Worm (Caenorhabditis elegans) whole organism, late embryonic: ENCODE results near the gene lpd-7.

Source experiments
- C08G9.2 ChIP-seq: sonication (generic microtip); optimal IDR thresholded peaks from 2 replicates; lab custom pipeline; 2016; ENCODE audit warnings: mild to moderate bottlenecking, missing genetic modification characterization, moderate library complexity, missing compliant biosample characterization
- F13H6.1 ChIP-seq: sonication (generic microtip); optimal IDR thresholded peaks from 2 replicates; lab custom pipeline; 2016; ENCODE audit warnings: missing genetic modification characterization, missing compliant biosample characterization
- T23F11.4 ChIP-seq: fragments of 200-800 bp; sonication (Bioruptor generic); optimal IDR thresholded peaks from 2 replicates; lab custom pipeline; 2018; ENCODE audit warnings: mild to moderate bottlenecking, missing genetic modification characterization, missing compliant biosample characterization
- Y22D7AL.16 ChIP-seq: sonication (generic microtip); optimal IDR thresholded peaks from 2 replicates; lab custom pipeline; 2016; ENCODE audit warnings: missing genetic modification characterization, missing compliant biosample characterization
- ahr-1 ChIP-seq: sonication (generic microtip); optimal IDR thresholded peaks from 2 replicates; lab custom pipeline; 2016; ENCODE audit warnings: missing genetic modification characterization, missing compliant biosample characterization
- ceh-18 ChIP-seq: sonication (generic microtip); optimal IDR thresholded peaks from 2 replicates; lab custom pipeline; 2016; ENCODE audit warnings: missing genetic modification characterization, missing compliant biosample characterization
- ceh-19 ChIP-seq: fragments of 200-800 bp; sonication (Bioruptor generic); optimal IDR thresholded peaks from 2 replicates; lab custom pipeline; 2018; ENCODE audit warnings: mild to moderate bottlenecking, missing genetic modification characterization, missing compliant biosample characterization
- ceh-2 ChIP-seq: sonication (generic microtip); optimal IDR thresholded peaks from 2 replicates; lab custom pipeline; 2016; ENCODE audit warnings: missing genotype, missing genetic modification characterization, missing compliant biosample characterization
- ceh-22 ChIP-seq: sonication (generic microtip); optimal IDR thresholded peaks from 2 replicates; lab custom pipeline; 2017; ENCODE audit warnings: missing biosample characterization, missing genetic modification characterization
- ceh-24 ChIP-seq: sonication (generic microtip); optimal IDR thresholded peaks from 2 replicates; lab custom pipeline; 2016; ENCODE audit warnings: mild to moderate bottlenecking, missing genetic modification characterization, missing compliant biosample characterization
- ceh-30 ChIP-seq: fragments of 150-350 bp; optimal IDR thresholded peaks from 2 replicates; lab custom pipeline; 2014; ENCODE audit warnings: missing biosample characterization, missing genetic modification characterization
- ceh-31 ChIP-seq: sonication (generic microtip); optimal IDR thresholded peaks from 2 replicates; lab custom pipeline; 2016; ENCODE audit warnings: missing genetic modification characterization, missing compliant biosample characterization
- ceh-34 ChIP-seq: sonication (generic microtip); optimal IDR thresholded peaks from 2 replicates; lab custom pipeline; 2016; ENCODE audit warnings: mild to moderate bottlenecking, missing genetic modification characterization, missing compliant biosample characterization
- ceh-45 ChIP-seq: fragments of 200-800 bp; sonication (Bioruptor generic); IDR thresholded peaks from 2 replicates; pipeline ENCODE4 v1.3.6; 2022; ENCODE audit warnings: missing genetic modification reagents, missing genetic modification characterization, missing compliant biosample characterization
- ceh-9 ChIP-seq: sonication (generic microtip); optimal IDR thresholded peaks from 2 replicates; lab custom pipeline; 2016; ENCODE audit warnings: mild to moderate bottlenecking, missing genetic modification characterization, inconsistent platforms, missing compliant biosample characterization
- che-1 ChIP-seq: sonication (generic microtip); optimal IDR thresholded peaks from 2 replicates; lab custom pipeline; 2016; ENCODE audit warnings: mild to moderate bottlenecking, missing genetic modification characterization, missing compliant biosample characterization
- dmd-4 ChIP-seq: sonication (generic microtip); optimal IDR thresholded peaks from 2 replicates; lab custom pipeline; 2016; ENCODE audit warnings: borderline replicate concordance, missing genetic modification characterization, missing compliant biosample characterization
- dve-1 ChIP-seq: sonication (generic microtip); optimal IDR thresholded peaks from 2 replicates; lab custom pipeline; 2017; ENCODE audit warnings: antibody characterized with exemption, mild to moderate bottlenecking, missing genetic modification characterization, missing compliant biosample characterization
- elt-2 ChIP-seq: sonication (generic microtip); optimal IDR thresholded peaks from 2 replicates; lab custom pipeline; 2016; ENCODE audit warnings: missing genetic modification reagents, missing genetic modification characterization, missing compliant biosample characterization
- elt-4 ChIP-seq: sonication (generic microtip); optimal IDR thresholded peaks from 2 replicates; lab custom pipeline; 2016; ENCODE audit warnings: missing genetic modification characterization, missing compliant biosample characterization
- ets-4 ChIP-seq: sonication (generic microtip); optimal IDR thresholded peaks from 2 replicates; lab custom pipeline; 2016; ENCODE audit warnings: missing genetic modification characterization, missing compliant biosample characterization
- fkh-6 ChIP-seq: sonication (generic microtip); optimal IDR thresholded peaks from 2 replicates; lab custom pipeline; 2016; ENCODE audit warnings: missing genetic modification characterization, missing compliant biosample characterization
- hlh-30 ChIP-seq: sonication (generic microtip); optimal IDR thresholded peaks from 2 replicates; lab custom pipeline; 2017; ENCODE audit warnings: antibody characterized with exemption, missing genetic modification characterization, missing compliant biosample characterization; ENCODE audit not compliant: insufficient read depth
- hlh-6 ChIP-seq: sonication (generic microtip); optimal IDR thresholded peaks from 2 replicates; lab custom pipeline; 2016; ENCODE audit warnings: missing genotype, missing genetic modification characterization, missing compliant biosample characterization
- lin-11 ChIP-seq: fragments of 200-800 bp; sonication (Bioruptor generic); optimal IDR thresholded peaks from 2 replicates; lab custom pipeline; 2018; ENCODE audit warnings: mild to moderate bottlenecking, missing genetic modification characterization, missing compliant biosample characterization
- madf-2 ChIP-seq: sonication (generic microtip); optimal IDR thresholded peaks from 2 replicates; lab custom pipeline; 2017; ENCODE audit warnings: missing genetic modification characterization, missing compliant biosample characterization
- nfya-1 ChIP-seq: sonication (generic microtip); optimal IDR thresholded peaks from 2 replicates; lab custom pipeline; 2017; ENCODE audit warnings: missing genetic modification characterization, mild to moderate bottlenecking, missing compliant biosample characterization, antibody characterized with exemption, moderate library complexity
- nhr-232 ChIP-seq: sonication (generic microtip); optimal IDR thresholded peaks from 2 replicates; lab custom pipeline; 2016; ENCODE audit warnings: missing genetic modification characterization, missing compliant biosample characterization
- pag-3 ChIP-seq: sonication (generic microtip); optimal IDR thresholded peaks from 2 replicates; lab custom pipeline; 2016; ENCODE audit warnings: missing compliant biosample characterization, missing genetic modification characterization, borderline replicate concordance
- pax-1 ChIP-seq: fragments of 150-350 bp; optimal IDR thresholded peaks from 2 replicates; lab custom pipeline; 2014; ENCODE audit warnings: missing biosample characterization, missing genetic modification characterization
- pros-1 ChIP-seq: fragments of 150-350 bp; optimal IDR thresholded peaks from 2 replicates; lab custom pipeline; 2014; ENCODE audit warnings: missing biosample characterization, missing genetic modification reagents, missing genetic modification characterization
- ref-2 ChIP-seq: sonication (generic microtip); optimal IDR thresholded peaks from 2 replicates; lab custom pipeline; 2016; ENCODE audit warnings: missing genetic modification characterization, missing compliant biosample characterization
- rnt-1 ChIP-seq: sonication (generic microtip); optimal IDR thresholded peaks from 2 replicates; lab custom pipeline; 2016; ENCODE audit warnings: missing genetic modification characterization, missing compliant biosample characterization
- sdc-2 ChIP-seq: sonication (generic microtip); optimal IDR thresholded peaks from 2 replicates; lab custom pipeline; 2016; ENCODE audit warnings: missing genotype, missing genetic modification characterization, missing compliant biosample characterization
- syd-9 ChIP-seq: sonication (generic microtip); optimal IDR thresholded peaks from 2 replicates; lab custom pipeline; 2016; ENCODE audit warnings: mild to moderate bottlenecking, missing genetic modification characterization, moderate library complexity, missing compliant biosample characterization
- tbx-2 ChIP-seq: sonication (generic microtip); optimal IDR thresholded peaks from 2 replicates; lab custom pipeline; 2016; ENCODE audit warnings: missing genetic modification characterization, missing compliant biosample characterization
- unc-3 ChIP-seq, 2 experiments: fragments of 200-800 bp in 1 of 2; sonication (Bioruptor generic) in 1 of 2; sonication (generic microtip) in 1 of 2; conservative IDR thresholded peaks in 1 of 2; optimal IDR thresholded peaks in 1 of 2; 2 replicates each; pipeline versions ENCODE4 v1.3.6 to Lab custom; 2016 to 2022; ENCODE audit warnings: missing compliant biosample characterization in 2 of 2, missing genetic modification characterization in 2 of 2, missing genetic modification reagents in 1 of 2
- unc-42 ChIP-seq: sonication (generic microtip); optimal IDR thresholded peaks from 2 replicates; lab custom pipeline; 2016; ENCODE audit warnings: missing genotype, missing genetic modification characterization, missing compliant biosample characterization
- unc-55 ChIP-seq: sonication (generic microtip); optimal IDR thresholded peaks from 2 replicates; lab custom pipeline; 2017; ENCODE audit warnings: missing biosample characterization, missing genetic modification reagents, missing genetic modification characterization
- zip-5 ChIP-seq: sonication (generic microtip); optimal IDR thresholded peaks from 2 replicates; lab custom pipeline; 2016; ENCODE audit warnings: missing genetic modification characterization, missing compliant biosample characterization

lpd-7 gene

ce11 chrIII:7566098-7566497 is 7.1 kb upstream of the lpd-7 start, which contains the start of gene ttr-32:
Gene ttr-32 (plus strand): TSS chrIII:7566411.
- TF ChIP-seq rnt-1 (tag; lab: Kevin White, UChicago): no peak
- TF ChIP-seq pag-3 (tag; lab: Kevin White, UChicago): no peak
- no peak for TF ChIP-seq dmd-4
- TF ChIP-seq nfya-1 (tag; lab: Kevin White, UChicago): no peak
- no peak for TF ChIP-seq ceh-45
- no peak for TF ChIP-seq hlh-30 (tag; lab: Kevin White, UChicago)
- TF ChIP-seq C08G9.2 (tag; lab: Kevin White, UChicago): no peak
- TF ChIP-seq elt-2 (tag; lab: Kevin White, UChicago): no peak
- no peak for TF ChIP-seq dve-1 (tag; lab: Kevin White, UChicago)
- no peak for TF ChIP-seq fkh-6
- no peak for TF ChIP-seq ceh-22 (tag; lab: Kevin White, UChicago)
- TF ChIP-seq madf-2: no peak
- TF ChIP-seq ceh-18 (tag; lab: Kevin White, UChicago): no peak
- no peak for TF ChIP-seq unc-3 (GFP tag; conservative IDR thresholded peaks at IDR 0.05; lab: Robert Waterston, UW)
- no peak for TF ChIP-seq unc-3 (tag; optimal IDR thresholded peaks at IDR 0.05; lab: Kevin White, UChicago)
- no peak for TF ChIP-seq ceh-24
- no peak for TF ChIP-seq pax-1 (tag; lab: Kevin White, UChicago)
- TF ChIP-seq che-1: no peak
- TF ChIP-seq ceh-30 (tag; lab: Kevin White, UChicago): no peak
- TF ChIP-seq elt-4 (tag; lab: Kevin White, UChicago): no peak

- TF ChIP-seq F13H6.1 (tag; lab: Kevin White, UChicago) (peak; percentile 56), lin-11 (no peak), unc-42 (tag; lab: Kevin White, UChicago) (peak; percentile 59), ceh-34 (tag; lab: Kevin White, UChicago) (peak; percentile 78), dve-1 (tag; lab: Kevin White, UChicago) (peak; percentile 25), nhr-232 (no peak), hlh-30 (tag; lab: Kevin White, UChicago) (peak; percentile 89), ceh-22 (tag; lab: Kevin White, UChicago) (no peak), nfya-1 (tag; lab: Kevin White, UChicago) (peak; percentile 83), ceh-19 (GFP tag; lab: Kevin White, UChicago) (peak; percentile 56), pros-1 (tag; lab: Kevin White, UChicago) (peak; percentile 70), elt-2 (tag; lab: Kevin White, UChicago) (peak; percentile 33), ceh-18 (tag; lab: Kevin White, UChicago) (peak; percentile 43), ceh-2 (peak; percentile 40), ref-2 (tag; lab: Kevin White, UChicago) (peak; percentile 9), syd-9 (tag; lab: Kevin White, UChicago) (peak; percentile 13), dmd-4 (peak; percentile 2), ahr-1 (tag; lab: Kevin White, UChicago) (no peak), unc-55 (GFP tag; lab: Kevin White, UChicago) (peak; percentile 90), fkh-6 (no peak), sdc-2 (peak; percentile 41), tbx-2 (tag; lab: Kevin White, UChicago) (peak; percentile 83), ceh-31 (tag; lab: Kevin White, UChicago) (peak; percentile 86), hlh-6 (peak; percentile 48)
These were observed 3.0 kb upstream of the lpd-7 start, which contains the start of gene R13A5.7 for ce11 chrIII:7570083-7570695. Gene R13A5.7 (minus strand): TSS chrIII:7570133.

ce11 chrIII:7571726-7572125 is 1.4 kb upstream of the lpd-7 start:
- TF ChIP-seq unc-42 (tag; lab: Kevin White, UChicago) (no peak), ceh-9 (tag; lab: Kevin White, UChicago) (no peak), T23F11.4 (GFP tag; lab: Kevin White, UChicago) (no peak), F13H6.1 (tag; lab: Kevin White, UChicago) (no peak), Y22D7AL.16 (no peak), ceh-2 (no peak), ets-4 (tag; lab: Kevin White, UChicago) (no peak), zip-5 (no peak), che-1 (no peak), ceh-22 (tag; lab: Kevin White, UChicago) (no peak)
